Worm (Caenorhabditis elegans) whole organism, L4/young adult: ENCODE data around the gene col-148.

ENCODE experiments used
- W03F9.2 ChIP-seq: fragments of 150-350 bp; optimal IDR thresholded peaks from 2 replicates; lab custom pipeline; 2014; ENCODE audit warnings: missing biosample characterization, missing genetic modification characterization
- dao-5 ChIP-seq: sonication (generic microtip); optimal IDR thresholded peaks from 2 replicates; lab custom pipeline; 2016; ENCODE audit warnings: missing genotype, missing genetic modification characterization, moderate library complexity, missing compliant biosample characterization
- him-1 ChIP-seq: sonication (generic microtip); optimal IDR thresholded peaks from 2 replicates; lab custom pipeline; 2016; ENCODE audit warnings: missing genotype, missing genetic modification reagents, missing genetic modification characterization, missing compliant biosample characterization

Gene col-148

ce11 chrV:10266050-10266449 lies 24.5 kb downstream of the col-148 start:
- TF ChIP-seq W03F9.2 (no peak), dao-5 (tag; lab: Kevin White, UChicago) (no peak), him-1 (tag; lab: Kevin White, UChicago) (no peak)

- TF ChIP-seq him-1 (tag; lab: Kevin White, UChicago): no peak
- TF ChIP-seq dao-5 (tag; lab: Kevin White, UChicago): no peak
- no peak for TF ChIP-seq W03F9.2
Measured at ce11 chrV:10270214-10270613, 28.7 kb downstream of the col-148 start, which contains the start of gene ric-4. ric-4 (minus strand) TSS chrV:10270314.

ce11 chrV:10273837-10274236 lies 32.3 kb downstream of the col-148 start:
- TF ChIP-seq him-1 (tag; lab: Kevin White, UChicago) (peak; percentile 46), dao-5 (tag; lab: Kevin White, UChicago) (no peak)

ce11 chrV:10275619-10276018 lies 34.1 kb downstream of the col-148 start, which contains the start of gene Y22F5A.11:
Y22F5A.11 (minus strand) TSS chrV:10275646.
- TF ChIP-seq him-1 (tag; lab: Kevin White, UChicago) (no peak), dao-5 (tag; lab: Kevin White, UChicago) (no peak), W03F9.2 (no peak)

- TF ChIP-seq dao-5 (tag; lab: Kevin White, UChicago) (no peak), W03F9.2 (no peak), him-1 (tag; lab: Kevin White, UChicago) (no peak)
Measured at ce11 chrV:10276038-10276437, 34.5 kb downstream of the col-148 start.

ce11 chrV:10277579-10277978 lies 36.0 kb downstream of the col-148 start, which contains the start of gene lys-1:
lys-1 (plus strand) TSS chrV:10277904.
- TF ChIP-seq dao-5 (tag; lab: Kevin White, UChicago) (no peak), him-1 (tag; lab: Kevin White, UChicago) (no peak), W03F9.2 (no peak)

- no peak for TF ChIP-seq W03F9.2
- no peak for TF ChIP-seq dao-5 (tag; lab: Kevin White, UChicago)
- TF ChIP-seq him-1 (tag; lab: Kevin White, UChicago): no peak
Measured at ce11 chrV:10280112-10280511, 38.6 kb downstream of the col-148 start.

- TF ChIP-seq him-1 (tag; lab: Kevin White, UChicago): no peak
- no peak for TF ChIP-seq dao-5 (tag; lab: Kevin White, UChicago)
- no peak for TF ChIP-seq W03F9.2
Measured at ce11 chrV:10281374-10281773, 39.8 kb downstream of the col-148 start, which contains the start of gene lys-2. lys-2 (minus strand) TSS chrV:10281474.

- TF ChIP-seq him-1 (tag; lab: Kevin White, UChicago): no peak
- no peak for TF ChIP-seq dao-5 (tag; lab: Kevin White, UChicago)
- TF ChIP-seq W03F9.2: no peak
Measured at ce11 chrV:10283444-10283843, 41.9 kb downstream of the col-148 start, which contains the start of gene lys-3. lys-3 (minus strand) TSS chrV:10283544.

- TF ChIP-seq dao-5 (tag; lab: Kevin White, UChicago) (no peak), W03F9.2 (no peak), him-1 (tag; lab: Kevin White, UChicago) (no peak)
Measured at ce11 chrV:10285853-10286252, 44.3 kb downstream of the col-148 start.

- TF ChIP-seq W03F9.2 (no peak), dao-5 (tag; lab: Kevin White, UChicago) (no peak), him-1 (tag; lab: Kevin White, UChicago) (no peak)
Measured at ce11 chrV:10287260-10287659, 45.7 kb downstream of the col-148 start, which contains the start of gene B0024.3. B0024.3 (plus strand) TSS chrV:10287560.

- TF ChIP-seq dao-5 (tag; lab: Kevin White, UChicago) (no peak), him-1 (tag; lab: Kevin White, UChicago) (no peak), W03F9.2 (no peak)
Measured at ce11 chrV:10289743-10290142, 48.2 kb downstream of the col-148 start, which contains the start of gene B0024.15. B0024.15 (plus strand) TSS chrV:10290043.

ce11 chrV:10291848-10292247 lies 50.3 kb downstream of the col-148 start:
- no peak for TF ChIP-seq dao-5 (tag; lab: Kevin White, UChicago)
- TF ChIP-seq W03F9.2: no peak
- no peak for TF ChIP-seq him-1 (tag; lab: Kevin White, UChicago)
